Fruit fly (Drosophila melanogaster) Kc167 (cell line): ENCODE results near the gene Atg5.

ENCODE experiments used
- Myc ChIP-seq: fragments of >200 bp; optimal IDR thresholded peaks from 2 replicates; lab custom pipeline; 2017; ENCODE audit warnings: missing external identifiers
- Sin3A ChIP-seq: fragments of >200 bp; optimal IDR thresholded peaks from 2 replicates; lab custom pipeline; 2018; ENCODE audit warnings: missing external identifiers
- h ChIP-seq: fragments of >200 bp; optimal IDR thresholded peaks from 3 replicates; lab custom pipeline; 2018; ENCODE audit warnings: missing external identifiers
- insv ChIP-seq: fragments of >200 bp; optimal IDR thresholded peaks from 3 replicates; lab custom pipeline; 2018; ENCODE audit warnings: missing external identifiers
- psq ChIP-seq: fragments of >200 bp; optimal IDR thresholded peaks from 2 replicates; lab custom pipeline; 2017; ENCODE audit warnings: missing external identifiers
- ttk ChIP-seq: sonication (Bioruptor generic); optimal IDR thresholded peaks from 2 replicates; lab custom pipeline; 2017; ENCODE audit warnings: missing external identifiers

dm6 chrX:7347406-7347805 lies 23.8 kb upstream of the Atg5 start, which contains the start of gene CG15034:
- no peak for TF ChIP-seq psq (lab: Kevin White, UChicago)
- TF ChIP-seq h (lab: Kevin White, UChicago), result no peak
- no peak for TF ChIP-seq ttk (lab: Kevin White, UChicago)
- TF ChIP-seq Sin3A, result no peak
- no peak for TF ChIP-seq insv (lab: Kevin White, UChicago)
- no peak for TF ChIP-seq Myc (lab: Kevin White, UChicago)
